Worm (Caenorhabditis elegans) whole organism, L3 larva: ENCODE data around the gene F22F7.7.

ENCODE experiments used
- R02D3.7 ChIP-seq: fragments of 150-350 bp; optimal IDR thresholded peaks from 2 replicates; lab custom pipeline; 2014; ENCODE audit warnings: missing biosample characterization, missing genetic modification characterization
- ZK546.5 ChIP-seq: sonication (generic microtip); optimal IDR thresholded peaks from 2 replicates; lab custom pipeline; 2017; ENCODE audit warnings: missing biosample characterization, missing genetic modification characterization
- aly-2 ChIP-seq: fragments of 150-350 bp; optimal IDR thresholded peaks from 2 replicates; lab custom pipeline; 2014; ENCODE audit warnings: missing biosample characterization, missing genetic modification characterization
- ama-1 ChIP-seq: fragments of 150-350 bp; optimal IDR thresholded peaks from 2 replicates; lab custom pipeline; 2018
- ceh-16 ChIP-seq: sonication (generic microtip); optimal IDR thresholded peaks from 2 replicates; lab custom pipeline; 2017; ENCODE audit warnings: missing biosample characterization, missing genetic modification characterization
- ceh-9 ChIP-seq: sonication (generic microtip); optimal IDR thresholded peaks from 2 replicates; lab custom pipeline; 2018; ENCODE audit warnings: missing biosample characterization, missing genetic modification characterization
- egl-5 ChIP-seq: fragments of 150-350 bp; optimal IDR thresholded peaks from 2 replicates; lab custom pipeline; 2017; ENCODE audit warnings: missing biosample characterization, missing genetic modification reagents, missing genetic modification characterization, inconsistent platforms
- elt-1 ChIP-seq: fragments of 150-350 bp; optimal IDR thresholded peaks from 2 replicates; lab custom pipeline; 2014; ENCODE audit warnings: missing biosample characterization, missing genetic modification characterization
- elt-2 ChIP-seq: sonication (generic microtip); optimal IDR thresholded peaks from 2 replicates; lab custom pipeline; 2016; ENCODE audit warnings: missing genetic modification reagents, mild to moderate bottlenecking, missing genetic modification characterization, missing compliant biosample characterization
- elt-3 ChIP-seq, 3 experiments: fragments of 150-350 bp in 1 of 3; sonication (generic microtip) in 2 of 3; optimal IDR thresholded peaks; 2 replicates in 2 of 3; 4 replicates in 1 of 3; lab custom pipeline; 2014 to 2017; ENCODE audit warnings: missing biosample characterization in 3 of 3, missing genetic modification characterization in 3 of 3
- eor-1 ChIP-seq, 2 experiments: fragments of 150-350 bp; optimal IDR thresholded peaks; 2 replicates each; lab custom pipeline; 2014 to 2018; ENCODE audit warnings: missing biosample characterization in 2 of 2, missing genetic modification characterization in 2 of 2
- jun-1 ChIP-seq: fragments of 150-350 bp; optimal IDR thresholded peaks from 2 replicates; lab custom pipeline; 2014; ENCODE audit warnings: missing biosample characterization, missing genetic modification reagents, missing genetic modification characterization
- lin-15B ChIP-seq: fragments of 150-350 bp; optimal IDR thresholded peaks from 2 replicates; lab custom pipeline; 2014; ENCODE audit warnings: missing biosample characterization, missing genetic modification characterization
- lsy-12 ChIP-seq: sonication (generic microtip); optimal IDR thresholded peaks from 2 replicates; lab custom pipeline; 2016; ENCODE audit warnings: mild to moderate bottlenecking, missing genetic modification characterization, missing compliant biosample characterization
- mdl-1 ChIP-seq: fragments of 150-350 bp; optimal IDR thresholded peaks from 2 replicates; lab custom pipeline; 2014; ENCODE audit warnings: missing biosample characterization, missing genetic modification characterization
- mml-1 ChIP-seq: fragments of 150-350 bp; sonication (generic microtip); optimal IDR thresholded peaks from 3 replicates; lab custom pipeline; 2014; ENCODE audit warnings: missing biosample characterization, missing genetic modification characterization
- nfya-1 ChIP-seq: sonication (generic microtip); optimal IDR thresholded peaks from 2 replicates; lab custom pipeline; 2017; ENCODE audit warnings: missing genetic modification characterization, mild to moderate bottlenecking, missing compliant biosample characterization, antibody characterized with exemption, moderate library complexity; ENCODE audit not compliant: insufficient read depth
- nhr-11 ChIP-seq: fragments of 150-350 bp; optimal IDR thresholded peaks from 2 replicates; lab custom pipeline; 2014; ENCODE audit warnings: missing biosample characterization, missing genetic modification characterization
- nhr-12 ChIP-seq: fragments of 150-350 bp; optimal IDR thresholded peaks from 2 replicates; lab custom pipeline; 2014; ENCODE audit warnings: missing biosample characterization, missing genetic modification characterization
- nhr-23 ChIP-seq: fragments of 150-350 bp; optimal IDR thresholded peaks from 2 replicates; lab custom pipeline; 2014; ENCODE audit warnings: missing biosample characterization, missing genetic modification reagents, missing genetic modification characterization
- nhr-237 ChIP-seq: fragments of 150-350 bp; optimal IDR thresholded peaks from 2 replicates; lab custom pipeline; 2014; ENCODE audit warnings: missing biosample characterization, missing genetic modification characterization
- nhr-25 ChIP-seq: sonication (generic microtip); optimal IDR thresholded peaks from 2 replicates; lab custom pipeline; 2017; ENCODE audit warnings: missing biosample characterization, missing genetic modification characterization
- nhr-43 ChIP-seq: sonication (generic microtip); optimal IDR thresholded peaks from 2 replicates; lab custom pipeline; 2016; ENCODE audit warnings: mild to moderate bottlenecking, missing genetic modification characterization, missing compliant biosample characterization; ENCODE audit not compliant: poor library complexity, severe bottlenecking
- nhr-67 ChIP-seq: fragments of 150-350 bp; optimal IDR thresholded peaks from 2 replicates; lab custom pipeline; 2014; ENCODE audit warnings: missing biosample characterization, missing genetic modification characterization
- nhr-77 ChIP-seq: fragments of 150-350 bp; optimal IDR thresholded peaks from 2 replicates; lab custom pipeline; 2014; ENCODE audit warnings: missing biosample characterization, missing genetic modification characterization
- pha-4 ChIP-seq: fragments of 150-350 bp; optimal IDR thresholded peaks from 2 replicates; lab custom pipeline; 2014; ENCODE audit warnings: missing biosample characterization, missing genetic modification reagents, missing genetic modification characterization
- pqm-1 ChIP-seq: fragments of 150-350 bp; optimal IDR thresholded peaks from 2 replicates; lab custom pipeline; 2017; ENCODE audit warnings: missing biosample characterization, missing genetic modification characterization, inconsistent platforms
- sea-2 ChIP-seq: fragments of 150-350 bp; sonication (generic microtip); optimal IDR thresholded peaks from 4 replicates; lab custom pipeline; 2014; ENCODE audit warnings: missing biosample characterization, missing genetic modification reagents, missing genetic modification characterization
- skn-1 ChIP-seq: fragments of 150-350 bp; optimal IDR thresholded peaks from 2 replicates; lab custom pipeline; 2014; ENCODE audit warnings: missing biosample characterization, missing genetic modification characterization
- tbx-2 ChIP-seq: sonication (generic microtip); optimal IDR thresholded peaks from 2 replicates; lab custom pipeline; 2016; ENCODE audit warnings: mild to moderate bottlenecking, missing genetic modification characterization, missing compliant biosample characterization
- unc-39 ChIP-seq: sonication (generic microtip); optimal IDR thresholded peaks from 4 replicates; lab custom pipeline; 2017; ENCODE audit warnings: missing biosample characterization, missing genetic modification characterization
- unc-62 ChIP-seq: fragments of 150-350 bp; sonication (generic microtip); optimal IDR thresholded peaks from 4 replicates; lab custom pipeline; 2014; ENCODE audit warnings: missing biosample characterization, missing genetic modification reagents, missing genetic modification characterization
- zag-1 ChIP-seq: fragments of 150-350 bp; optimal IDR thresholded peaks from 2 replicates; lab custom pipeline; 2014; ENCODE audit warnings: missing biosample characterization, missing genetic modification characterization
- ztf-11 ChIP-seq: fragments of 150-350 bp; optimal IDR thresholded peaks from 2 replicates; lab custom pipeline; 2014; ENCODE audit warnings: missing biosample characterization, missing genetic modification characterization
- ztf-4 ChIP-seq: fragments of 150-350 bp; optimal IDR thresholded peaks from 2 replicates; lab custom pipeline; 2014; ENCODE audit warnings: missing biosample characterization, missing genetic modification characterization

F22F7.7 gene

ce11 chrV:2177307-2177764 lies 37.5 kb upstream of the F22F7.7 start, which contains the start of gene srbc-17:
srbc-17 (plus strand) TSS chrV:2177714.
- TF ChIP-seq nhr-43 (tag; lab: Kevin White, UChicago) = no peak
- TF ChIP-seq lin-15B (tag; lab: Kevin White, UChicago) = no peak
- no peak for TF ChIP-seq lsy-12 (tag; lab: Kevin White, UChicago)
- no peak for TF ChIP-seq nhr-77 (tag; lab: Kevin White, UChicago)
- no peak for TF ChIP-seq tbx-2 (tag; lab: Kevin White, UChicago)
- TF ChIP-seq ceh-9 (tag; lab: Kevin White, UChicago) = no peak
- TF ChIP-seq mml-1 = no peak
- TF ChIP-seq nhr-67 = no peak
- TF ChIP-seq nfya-1 (tag; lab: Kevin White, UChicago) = no peak

ce11 chrV:2175242-2175641 lies 35.4 kb upstream of the F22F7.7 start, which contains the start of gene C45H4.18:
C45H4.18 (plus strand) TSS chrV:2175542.
- TF ChIP-seq nhr-77 (tag; lab: Kevin White, UChicago) = no peak
- TF ChIP-seq nhr-23 (tag; lab: Kevin White, UChicago) = no peak
- no peak for TF ChIP-seq nhr-11 (tag; lab: Kevin White, UChicago)
- TF ChIP-seq elt-3 (tag; optimal IDR thresholded peaks at IDR 0.05; lab: Kevin White, UChicago) = no peak
- no peak for TF ChIP-seq aly-2 (tag; lab: Kevin White, UChicago)

ce11 chrV:2174465-2174864 lies 34.6 kb upstream of the F22F7.7 start:
- TF ChIP-seq pha-4 (tag; lab: Kevin White, UChicago) = no peak
- no peak for TF ChIP-seq nhr-25 (tag; lab: Kevin White, UChicago)
- no peak for TF ChIP-seq mdl-1 (tag; lab: Kevin White, UChicago)
- TF ChIP-seq tbx-2 (tag; lab: Kevin White, UChicago) = no peak
- TF ChIP-seq sea-2 (GFP tag; lab: Kevin White, UChicago) = no peak
- TF ChIP-seq pqm-1 (tag; lab: Kevin White, UChicago) = no peak
- no peak for TF ChIP-seq egl-5 (tag; lab: Kevin White, UChicago)
- no peak for TF ChIP-seq ztf-4 (tag; lab: Kevin White, UChicago)
- no peak for TF ChIP-seq elt-1 (tag; lab: Kevin White, UChicago)
- TF ChIP-seq unc-39 (tag; lab: Kevin White, UChicago) = no peak
- TF ChIP-seq nhr-12 = no peak
- TF ChIP-seq ZK546.5 (tag; lab: Kevin White, UChicago) = no peak
- no peak for TF ChIP-seq lsy-12 (tag; lab: Kevin White, UChicago)

- TF ChIP-seq zag-1 = no peak
- no peak for TF ChIP-seq lsy-12 (tag; lab: Kevin White, UChicago)
- no peak for TF ChIP-seq eor-1 (tag; optimal IDR thresholded peaks at IDR 0.05; lab: Kevin White, UChicago)
- no peak for TF ChIP-seq nhr-77 (tag; lab: Kevin White, UChicago)
- no peak for TF ChIP-seq skn-1
- no peak for TF ChIP-seq jun-1
- TF ChIP-seq R02D3.7 = no peak
- no peak for TF ChIP-seq nhr-237
- TF ChIP-seq unc-39 (tag; lab: Kevin White, UChicago) = no peak
- TF ChIP-seq elt-2 (tag; lab: Kevin White, UChicago) = no peak
- no peak for TF ChIP-seq nhr-25 (tag; lab: Kevin White, UChicago)
- TF ChIP-seq unc-62 (GFP tag; lab: Kevin White, UChicago) = no peak
- TF ChIP-seq, all 47 proteins: peak for 0
Observed at ce11 chrV:2166679-2167078, 26.8 kb upstream of the F22F7.7 start, which contains the start of gene srbc-19. srbc-19 (minus strand) TSS chrV:2166779.

DNA sequence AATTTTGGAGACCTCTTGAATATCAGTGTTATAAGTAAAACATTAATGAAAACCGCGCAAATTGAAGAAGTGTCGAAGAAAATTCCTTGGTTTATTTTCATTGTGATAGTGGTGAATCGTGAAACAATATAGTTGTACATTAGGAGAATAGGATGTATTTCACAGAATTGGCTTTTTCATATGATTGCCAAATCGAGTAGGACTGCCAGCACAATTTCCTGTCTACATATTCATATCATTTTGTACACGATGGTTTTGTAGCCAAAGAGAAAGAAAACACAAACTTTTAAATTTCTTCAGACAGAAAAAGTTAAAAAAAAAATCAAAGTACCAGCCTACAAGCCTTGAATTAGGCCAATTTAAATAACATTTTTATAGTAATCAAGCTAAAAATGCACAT lies 23.9 kb upstream of the F22F7.7 start, which contains the start of gene str-255:
Gene str-255 (minus strand): TSS at position 101 of the 400 bp plus-strand sequence.
- TF ChIP-seq unc-39 (tag; lab: Kevin White, UChicago) (no peak), ceh-16 (tag; lab: Kevin White, UChicago) (no peak), mml-1 (no peak), nhr-43 (tag; lab: Kevin White, UChicago) (no peak), lsy-12 (tag; lab: Kevin White, UChicago) (no peak), elt-1 (tag; lab: Kevin White, UChicago) (no peak), ztf-11 (no peak), pqm-1 (tag; lab: Kevin White, UChicago) (no peak), ama-1 (lab: Kevin White, UChicago) (no peak), nhr-12 (no peak), nhr-77 (tag; lab: Kevin White, UChicago) (no peak)
- TF ChIP-seq, all 47 proteins: peak for 0
